Fruit fly (Drosophila melanogaster) whole organism, pupa: ENCODE measurements around the gene RPA2.

Experiments used
- CG10348 ChIP-seq: fragments of 200-800 bp; sonication (Bioruptor generic); IDR thresholded peaks from 2 replicates; pipeline ENCODE4 v1.3.6; 2022; ENCODE audit warnings: missing biosample characterization, missing genetic modification characterization
- CG12605 ChIP-seq: fragments of 200-800 bp; sonication (Bioruptor generic); IDR thresholded peaks from 2 replicates; pipeline ENCODE4 v1.3.6; 2022; ENCODE audit warnings: missing biosample characterization, missing genetic modification characterization
- CG13204 ChIP-seq: fragments of 200-800 bp; sonication (Bioruptor generic); optimal IDR thresholded peaks from 2 replicates; lab custom pipeline; 2018; ENCODE audit warnings: missing biosample characterization, mild to moderate bottlenecking, missing genetic modification characterization, moderate library complexity
- CG14655 ChIP-seq: fragments of 200-800 bp; sonication (Bioruptor generic); optimal IDR thresholded peaks from 3 replicates; lab custom pipeline; 2017; ENCODE audit warnings: mild to moderate bottlenecking, missing biosample characterization, missing genetic modification reagents, missing genetic modification characterization
- CG15710 ChIP-seq: fragments of 200-800 bp; sonication (Bioruptor generic); optimal IDR thresholded peaks from 2 replicates; lab custom pipeline; 2018; ENCODE audit warnings: missing biosample characterization, mild to moderate bottlenecking, missing genetic modification characterization, moderate library complexity
- CG17806 ChIP-seq: fragments of 200-800 bp; sonication (Bioruptor generic); optimal IDR thresholded peaks from 2 replicates; lab custom pipeline; 2018; ENCODE audit warnings: missing biosample characterization, mild to moderate bottlenecking, missing genetic modification characterization, moderate library complexity
- CG32121 ChIP-seq: fragments of 200-800 bp; sonication (Bioruptor generic); IDR thresholded peaks from 2 replicates; pipeline ENCODE4 v1.3.6; 2022; ENCODE audit warnings: missing biosample characterization, missing genetic modification characterization
- CG34367 ChIP-seq: fragments of 200-800 bp; sonication (Bioruptor generic); optimal IDR thresholded peaks from 2 replicates; lab custom pipeline; 2018; ENCODE audit warnings: missing biosample characterization, mild to moderate bottlenecking, missing genetic modification characterization
- CG4496 ChIP-seq: fragments of 200-800 bp; sonication (Bioruptor generic); IDR thresholded peaks from 3 replicates; pipeline ENCODE4 v1.3.6; 2022; ENCODE audit warnings: missing biosample characterization, missing genetic modification characterization
- CG8159 ChIP-seq: fragments of 200-800 bp; sonication (Bioruptor generic); optimal IDR thresholded peaks from 3 replicates; lab custom pipeline; 2018; ENCODE audit warnings: missing biosample characterization, mild to moderate bottlenecking, missing genetic modification characterization, moderate library complexity
- CG8301 ChIP-seq: fragments of 200-800 bp; sonication (Bioruptor generic); optimal IDR thresholded peaks from 2 replicates; lab custom pipeline; 2018; ENCODE audit warnings: missing biosample characterization, mild to moderate bottlenecking, missing genetic modification characterization
- CG9948 ChIP-seq: fragments of 200-800 bp; sonication (Bioruptor generic); optimal IDR thresholded peaks from 2 replicates; lab custom pipeline; 2018; ENCODE audit warnings: missing biosample characterization, mild to moderate bottlenecking, missing genetic modification characterization, moderate library complexity
- D1 ChIP-seq: fragments of 200-800 bp; sonication (Bioruptor generic); optimal IDR thresholded peaks from 2 replicates; lab custom pipeline; 2018; ENCODE audit warnings: missing biosample characterization, mild to moderate bottlenecking, missing genetic modification characterization, moderate library complexity
- EcR ChIP-seq: fragments of 200-800 bp; sonication (Bioruptor generic); optimal IDR thresholded peaks from 3 replicates; lab custom pipeline; 2019; ENCODE audit warnings: missing biosample characterization, missing genetic modification characterization, mild to moderate bottlenecking, moderate library complexity, missing genetic modification reagents
- Ets98B ChIP-seq: fragments of 200-800 bp; sonication (Bioruptor generic); IDR thresholded peaks from 2 replicates; pipeline ENCODE4 v1.3.6; 2022; ENCODE audit warnings: missing biosample characterization, missing genetic modification characterization
- Pif1A ChIP-seq: fragments of 200-800 bp; sonication (Bioruptor generic); optimal IDR thresholded peaks from 3 replicates; lab custom pipeline; 2016; ENCODE audit warnings: missing biosample characterization, missing genetic modification characterization
- Pif1B ChIP-seq: fragments of 200-800 bp; sonication (Bioruptor generic); optimal IDR thresholded peaks from 3 replicates; lab custom pipeline; 2016; ENCODE audit warnings: missing biosample characterization, missing genetic modification characterization
- Snoo ChIP-seq: fragments of 200-800 bp; sonication (Bioruptor generic); optimal IDR thresholded peaks from 3 replicates; lab custom pipeline; 2017; ENCODE audit warnings: missing biosample characterization, mild to moderate bottlenecking, missing genetic modification characterization, inconsistent platforms
- fd96Ca ChIP-seq: fragments of 200-800 bp; sonication (Bioruptor generic); IDR thresholded peaks from 3 replicates; pipeline ENCODE4 v1.3.6; 2022; ENCODE audit warnings: missing biosample characterization, missing genetic modification characterization
- gl ChIP-seq: fragments of 200-800 bp; sonication (Bioruptor generic); optimal IDR thresholded peaks from 2 replicates; lab custom pipeline; 2018; ENCODE audit warnings: missing biosample characterization, mild to moderate bottlenecking, missing genetic modification characterization
- rn ChIP-seq: fragments of 200-800 bp; sonication (Bioruptor generic); IDR thresholded peaks from 2 replicates; pipeline ENCODE4 v1.3.6; 2022; ENCODE audit warnings: missing biosample characterization, missing genetic modification characterization

Gene RPA2

dm6 chr2L:20969674-20970297, 43.8 kb upstream of the RPA2 start:
- TF ChIP-seq CG34367 (tag; lab: Kevin White, UChicago) (no peak), CG8159 (tag; lab: Kevin White, UChicago) (no peak), Snoo (tag; lab: Kevin White, UChicago) (no peak)

DNA sequence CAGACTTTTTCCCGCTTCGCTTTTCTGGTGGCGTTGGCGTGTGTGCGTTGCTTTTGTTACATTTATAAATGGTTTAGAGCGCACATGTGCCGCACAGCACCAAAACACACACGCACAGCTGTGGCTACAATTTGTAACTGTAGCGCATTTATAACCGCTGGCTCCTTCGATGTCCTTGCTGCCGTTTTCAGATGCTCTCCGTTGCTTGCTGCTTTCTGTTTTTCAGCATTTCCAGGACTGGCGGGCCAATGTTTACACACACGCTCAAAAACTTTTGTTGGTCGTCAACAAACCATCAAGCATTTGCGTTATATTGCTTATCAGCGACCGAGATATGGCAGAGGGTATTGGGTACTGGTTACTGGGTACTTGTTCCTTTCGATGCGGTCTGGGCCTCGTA, 42.8 kb upstream of the RPA2 start:
- TF ChIP-seq fd96Ca (no peak), CG8301 (no peak), CG4496 (no peak), CG17806 (tag; lab: Kevin White, UChicago) (no peak), Pif1B (GFP tag; lab: Kevin White, UChicago) (no peak), CG15710 (tag; lab: Kevin White, UChicago) (no peak), CG12605 (no peak), D1 (no peak), rn (no peak), Snoo (tag; lab: Kevin White, UChicago) (no peak), CG34367 (tag; lab: Kevin White, UChicago) (no peak), CG14655 (no peak), EcR (GFP tag; lab: Kevin White, UChicago) (no peak), CG9948 (tag; lab: Kevin White, UChicago) (no peak), gl (no peak), CG13204 (GFP tag; lab: Kevin White, UChicago) (no peak), CG32121 (GFP tag; lab: Robert Waterston, UW) (no peak), CG8159 (tag; lab: Kevin White, UChicago) (no peak)

- TF ChIP-seq CG4496 (0 out of 3 replicates have a peak, but pooled peaks have one; percentile 27), gl (peak; percentile 3), EcR (GFP tag; lab: Kevin White, UChicago) (peak; percentile 72), CG13204 (GFP tag; lab: Kevin White, UChicago) (peak; percentile 9), CG12605 (no peak), Ets98B (GFP tag; lab: Robert Waterston, UW) (no peak), CG32121 (GFP tag; lab: Robert Waterston, UW) (no peak)
These were observed 39.1 kb upstream of the RPA2 start for dm6 chr2L:20965001-20965400.

DNA sequence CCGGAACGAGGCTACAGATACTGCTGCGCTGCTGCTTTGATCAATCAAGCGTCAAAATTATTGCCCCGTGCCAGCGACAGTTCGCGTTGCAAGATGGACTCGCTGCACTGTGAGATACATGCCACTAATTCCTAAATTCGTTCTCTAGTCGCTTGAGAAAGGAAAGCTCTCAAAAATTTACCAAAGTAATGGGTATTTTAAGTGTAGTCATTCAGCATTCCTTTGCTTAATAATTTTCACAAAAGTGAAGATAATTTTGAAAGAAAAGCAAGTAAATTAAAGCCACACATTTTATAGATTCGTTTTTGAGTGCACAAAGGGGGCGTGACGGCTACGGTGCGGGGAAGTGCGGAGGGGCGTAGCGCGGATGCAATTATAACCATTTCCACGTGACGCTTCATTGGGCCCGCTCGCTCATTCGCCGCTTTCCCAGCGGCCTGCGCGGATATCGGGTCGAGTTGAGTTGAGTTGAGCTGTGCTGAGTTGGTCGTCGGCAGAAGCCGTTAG, 34.1 kb upstream of the RPA2 start:
- TF ChIP-seq CG14655 (peak; percentile 30), Ets98B (GFP tag; lab: Robert Waterston, UW) (peak; percentile 33; the same call in 1 of the 2 replicates), CG8159 (tag; lab: Kevin White, UChicago) (peak; percentile 2), CG8301 (peak; percentile 29), CG34367 (tag; lab: Kevin White, UChicago) (no peak), Pif1B (GFP tag; lab: Kevin White, UChicago) (no peak)
- TF ChIP-seq, all 21 proteins: peak for 4

DNA sequence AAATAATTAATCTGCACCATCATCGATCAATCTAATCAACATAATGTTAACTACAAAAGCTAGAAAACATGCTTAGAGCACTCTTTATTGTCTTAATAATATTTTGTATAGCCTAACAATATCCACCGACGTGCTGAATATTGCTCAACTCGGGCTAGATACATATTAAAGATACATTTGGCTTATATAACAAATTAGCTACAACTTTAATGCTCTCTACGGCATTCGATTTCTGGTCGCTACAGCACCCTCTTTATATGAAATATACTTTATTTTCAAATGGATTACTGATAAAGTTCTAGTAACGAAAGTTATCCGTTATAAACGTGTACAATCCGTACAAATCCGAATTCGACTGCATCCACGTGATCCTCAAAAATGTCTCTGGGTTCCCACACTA, 32.0 kb upstream of the RPA2 start:
- TF ChIP-seq CG4496 = no peak
- TF ChIP-seq CG17806 (tag; lab: Kevin White, UChicago) = no peak
- TF ChIP-seq Ets98B (GFP tag; lab: Robert Waterston, UW) = no peak
- TF ChIP-seq EcR (GFP tag; lab: Kevin White, UChicago) = no peak
- TF ChIP-seq Pif1A = no peak
- no peak for TF ChIP-seq CG32121 (GFP tag; lab: Robert Waterston, UW)
- TF ChIP-seq CG15710 (tag; lab: Kevin White, UChicago) = no peak
- TF ChIP-seq CG12605 = no peak
- TF ChIP-seq Snoo (tag; lab: Kevin White, UChicago) = no peak
- no peak for TF ChIP-seq CG34367 (tag; lab: Kevin White, UChicago)
- no peak for TF ChIP-seq CG10348
- no peak for TF ChIP-seq rn
- TF ChIP-seq CG9948 (tag; lab: Kevin White, UChicago) = no peak
- no peak for TF ChIP-seq Pif1B (GFP tag; lab: Kevin White, UChicago)
- TF ChIP-seq CG14655 = no peak
- no peak for TF ChIP-seq CG8301

DNA sequence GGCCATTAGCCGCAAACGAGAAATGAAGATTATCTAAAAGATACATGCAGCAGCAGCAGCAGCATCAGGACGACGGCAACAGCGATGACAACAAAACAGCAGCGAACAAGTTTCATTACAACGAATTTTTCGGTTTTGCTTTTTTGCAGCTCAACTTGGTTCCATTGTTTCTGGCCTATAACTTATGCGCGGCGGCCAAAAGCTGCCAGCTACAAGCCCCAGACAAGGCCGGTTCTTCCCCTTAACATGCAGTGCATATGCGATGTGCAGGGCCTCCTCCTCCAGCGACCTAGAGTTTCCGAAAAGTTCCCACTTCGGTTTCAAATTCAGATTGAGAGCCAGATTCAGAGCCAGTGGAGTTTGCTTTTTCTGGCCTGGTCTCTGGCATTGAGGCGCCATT, 31.3 kb upstream of the RPA2 start:
- TF ChIP-seq D1 (no peak), EcR (GFP tag; lab: Kevin White, UChicago) (peak; percentile 68)

dm6 chr2L:20956836-20957235, 30.9 kb upstream of the RPA2 start:
- peak; percentile 43 for TF ChIP-seq Snoo (tag; lab: Kevin White, UChicago)
- TF ChIP-seq CG13204 (GFP tag; lab: Kevin White, UChicago) = peak; percentile 1
- no peak for TF ChIP-seq CG12605
- TF ChIP-seq CG9948 (tag; lab: Kevin White, UChicago) = peak; percentile 76
- peak; percentile 77 for TF ChIP-seq CG17806 (tag; lab: Kevin White, UChicago)
- TF ChIP-seq Ets98B (GFP tag; lab: Robert Waterston, UW) = no peak
- no peak for TF ChIP-seq fd96Ca
- TF ChIP-seq CG32121 (GFP tag; lab: Robert Waterston, UW) = no peak
- peak; percentile 71 for TF ChIP-seq CG15710 (tag; lab: Kevin White, UChicago)
- TF ChIP-seq CG14655 = peak; percentile 38
- TF ChIP-seq CG4496 = no peak
- TF ChIP-seq CG8159 (tag; lab: Kevin White, UChicago) = peak; percentile 89
- no peak for TF ChIP-seq EcR (GFP tag; lab: Kevin White, UChicago)
- no peak for TF ChIP-seq CG10348
- TF ChIP-seq rn = no peak
- peak; percentile 16 for TF ChIP-seq Pif1A
- TF ChIP-seq CG34367 (tag; lab: Kevin White, UChicago) = peak; percentile 57
- peak; percentile 21 for TF ChIP-seq Pif1B (GFP tag; lab: Kevin White, UChicago)
- peak; percentile 7 for TF ChIP-seq gl
- peak; percentile 62 for TF ChIP-seq D1
- peak; percentile 24 for TF ChIP-seq CG8301
- TF ChIP-seq, all 21 proteins: peak for 13
